Fruit fly (Drosophila melanogaster) whole organism, embryonic: ENCODE results near the gene CG33203.

ENCODE experiments used
- ATbp ChIP-seq: fragments of 200-800 bp; sonication (Bioruptor generic); optimal IDR thresholded peaks from 2 replicates; lab custom pipeline; 2017; ENCODE audit warnings: missing biosample characterization, mild to moderate bottlenecking, missing genetic modification characterization, missing genetic modification reagents
- Awh ChIP-seq: fragments of 200-800 bp; sonication (Bioruptor generic); IDR thresholded peaks from 2 replicates; pipeline ENCODE4, ENCODE4 v1.3.6; 2022; ENCODE audit warnings: missing biosample characterization, missing genetic modification characterization
- CG10565 ChIP-seq: fragments of 200-800 bp; sonication (Bioruptor generic); optimal IDR thresholded peaks from 3 replicates; lab custom pipeline; 2016; ENCODE audit warnings: missing biosample characterization, mild to moderate bottlenecking, missing genetic modification characterization
- CG10654 ChIP-seq: fragments of 200-800 bp; sonication (Bioruptor generic); optimal IDR thresholded peaks from 2 replicates; lab custom pipeline; 2016; ENCODE audit warnings: missing biosample characterization, missing genetic modification characterization
- CG11504 ChIP-seq: fragments of 200-800 bp; sonication (Bioruptor generic); optimal IDR thresholded peaks from 3 replicates; lab custom pipeline; 2019; ENCODE audit warnings: missing biosample characterization, mild to moderate bottlenecking, missing genetic modification characterization, moderate library complexity
- CG12071 ChIP-seq: fragments of 200-800 bp; sonication (Bioruptor generic); optimal IDR thresholded peaks from 3 replicates; lab custom pipeline; 2018; ENCODE audit warnings: missing biosample characterization, mild to moderate bottlenecking, missing genetic modification characterization
- CG12391 ChIP-seq: fragments of 200-800 bp; sonication (Bioruptor generic); optimal IDR thresholded peaks from 3 replicates; lab custom pipeline; 2018; ENCODE audit warnings: missing biosample characterization, mild to moderate bottlenecking, missing genetic modification characterization, moderate library complexity
- CG14050 ChIP-seq: fragments of 200-800 bp; sonication (Bioruptor generic); IDR thresholded peaks from 3 replicates; pipeline ENCODE4 v1.3.6; 2022; ENCODE audit warnings: missing biosample characterization, missing genetic modification characterization
- CG15073 ChIP-seq: fragments of 200-800 bp; sonication (Bioruptor generic); optimal IDR thresholded peaks from 2 replicates; lab custom pipeline; 2016; ENCODE audit warnings: missing biosample characterization, missing genetic modification characterization
- CG1529 ChIP-seq: fragments of 200-800 bp; sonication (Bioruptor generic); optimal IDR thresholded peaks from 3 replicates; lab custom pipeline; 2018; ENCODE audit warnings: missing biosample characterization, missing genetic modification characterization
- CG1603 ChIP-seq: fragments of 200-800 bp; sonication (Bioruptor generic); optimal IDR thresholded peaks from 2 replicates; lab custom pipeline; 2019; ENCODE audit warnings: missing biosample characterization, mild to moderate bottlenecking, missing genetic modification characterization, moderate library complexity
- CG16863 ChIP-seq: fragments of 200-800 bp; sonication (Bioruptor generic); optimal IDR thresholded peaks from 3 replicates; lab custom pipeline; 2016; ENCODE audit warnings: missing biosample characterization, missing genetic modification characterization
- CG17361 ChIP-seq: fragments of 200-800 bp; sonication (Bioruptor generic); IDR thresholded peaks from 3 replicates; pipeline ENCODE4 v1.3.6; 2022; ENCODE audit warnings: missing biosample characterization, missing genetic modification characterization
- CG18011 ChIP-seq: fragments of 200-800 bp; sonication (Bioruptor generic); optimal IDR thresholded peaks from 2 replicates; lab custom pipeline; 2017; ENCODE audit warnings: missing biosample characterization, missing genetic modification characterization, mild to moderate bottlenecking, moderate library complexity, missing genotype
- CG3065 ChIP-seq: fragments of 200-800 bp; sonication (Bioruptor generic); optimal IDR thresholded peaks from 2 replicates; lab custom pipeline; 2016; ENCODE audit warnings: missing biosample characterization, missing genetic modification characterization
- CG3281 ChIP-seq: fragments of 200-800 bp; sonication (Bioruptor generic); optimal IDR thresholded peaks from 3 replicates; lab custom pipeline; 2017; ENCODE audit warnings: missing biosample characterization, mild to moderate bottlenecking, missing genetic modification characterization
- CG4328 ChIP-seq: fragments of 200-800 bp; sonication (Bioruptor generic); optimal IDR thresholded peaks from 3 replicates; lab custom pipeline; 2017; ENCODE audit warnings: missing biosample characterization, missing genetic modification reagents, missing genetic modification characterization
- CG4707 ChIP-seq: fragments of 200-800 bp; sonication (Bioruptor generic); optimal IDR thresholded peaks from 2 replicates; lab custom pipeline; 2018; ENCODE audit warnings: missing biosample characterization, mild to moderate bottlenecking, missing genetic modification characterization, moderate library complexity
- CG5953 ChIP-seq: fragments of 200-800 bp; sonication (Bioruptor generic); IDR thresholded peaks from 2 replicates; pipeline ENCODE4 v1.3.6; 2022; ENCODE audit warnings: missing biosample characterization, missing genetic modification characterization
- CG6813 ChIP-seq: fragments of 200-800 bp; sonication (Bioruptor generic); optimal IDR thresholded peaks from 2 replicates; lab custom pipeline; 2017; ENCODE audit warnings: missing biosample characterization, missing genetic modification characterization, mild to moderate bottlenecking, moderate library complexity, missing genetic modification reagents
- CG8089 ChIP-seq: fragments of 200-800 bp; sonication (Bioruptor generic); optimal IDR thresholded peaks from 3 replicates; lab custom pipeline; 2016; ENCODE audit warnings: missing biosample characterization, missing genetic modification characterization
- CG8281 ChIP-seq: fragments of 200-800 bp; sonication (Bioruptor generic); optimal IDR thresholded peaks from 2 replicates; lab custom pipeline; 2018; ENCODE audit warnings: missing biosample characterization, mild to moderate bottlenecking, missing genetic modification characterization, moderate library complexity
- CG9876 ChIP-seq: fragments of 200-800 bp; sonication (Bioruptor generic); optimal IDR thresholded peaks from 2 replicates; lab custom pipeline; 2016; ENCODE audit warnings: missing biosample characterization, missing genetic modification characterization
- Dll ChIP-seq: fragments of 200-800 bp; sonication (Bioruptor generic); IDR thresholded peaks from 4 replicates; pipeline ENCODE4 v1.3.6; 2022; ENCODE audit warnings: missing biosample characterization, missing genetic modification characterization; ENCODE audit not compliant: partially characterized antibody
- Fer1 ChIP-seq: fragments of 200-800 bp; sonication (Bioruptor generic); optimal IDR thresholded peaks from 2 replicates; lab custom pipeline; 2017; ENCODE audit warnings: missing biosample characterization, mild to moderate bottlenecking, missing genetic modification characterization
- Gug ChIP-seq: fragments of 200-800 bp; sonication (Bioruptor generic); IDR thresholded peaks from 4 replicates; pipeline ENCODE4 v1.3.6; 2022; ENCODE audit warnings: missing biosample characterization, missing genetic modification characterization
- H15 ChIP-seq: fragments of 200-800 bp; sonication (Bioruptor generic); IDR thresholded peaks from 3 replicates; pipeline ENCODE4 v1.3.6; 2022; ENCODE audit warnings: missing biosample characterization, missing genetic modification characterization
- Hr3 ChIP-seq: fragments of 200-800 bp; sonication (Bioruptor generic); optimal IDR thresholded peaks from 3 replicates; lab custom pipeline; 2016; ENCODE audit warnings: missing biosample characterization, missing genetic modification characterization
- MBD-R2 ChIP-seq: fragments of 200-800 bp; sonication (Bioruptor generic); IDR thresholded peaks from 2 replicates; pipeline ENCODE4 v1.3.6; 2022; ENCODE audit warnings: missing biosample characterization, missing genetic modification characterization
- Meics ChIP-seq: fragments of 200-800 bp; sonication (Bioruptor generic); optimal IDR thresholded peaks from 2 replicates; lab custom pipeline; 2017; ENCODE audit warnings: missing biosample characterization, mild to moderate bottlenecking, missing genetic modification characterization
- NC2β ChIP-seq: fragments of 200-800 bp; sonication (Bioruptor generic); optimal IDR thresholded peaks from 2 replicates; lab custom pipeline; 2016; ENCODE audit warnings: missing biosample characterization, missing genetic modification characterization
- Xrp1 ChIP-seq: fragments of 200-800 bp; sonication (Bioruptor generic); IDR thresholded peaks from 2 replicates; pipeline ENCODE4 v1.3.6; 2022; ENCODE audit warnings: missing biosample characterization, missing genetic modification characterization
- ase ChIP-seq: fragments of 200-800 bp; sonication (Bioruptor generic); IDR thresholded peaks from 3 replicates; pipeline ENCODE4 v1.3.6; 2022; ENCODE audit warnings: missing biosample characterization, missing genetic modification characterization
- br ChIP-seq: fragments of >200 bp; optimal IDR thresholded peaks from 2 replicates; lab custom pipeline; 2017
- croc ChIP-seq: fragments of 200-800 bp; sonication (Bioruptor generic); conservative IDR thresholded peaks from 3 replicates; pipeline ENCODE4 v1.3.6; 2022; ENCODE audit warnings: missing biosample characterization, missing genetic modification characterization
- disco-r ChIP-seq: fragments of 200-800 bp; sonication (Bioruptor generic); optimal IDR thresholded peaks from 2 replicates; lab custom pipeline; 2016; ENCODE audit warnings: missing biosample characterization, missing genetic modification characterization
- ems ChIP-seq: fragments of 200-800 bp; sonication (Bioruptor generic); optimal IDR thresholded peaks from 3 replicates; lab custom pipeline; 2016; ENCODE audit warnings: missing biosample characterization, missing genetic modification characterization
- gce ChIP-seq: fragments of 200-800 bp; sonication (Bioruptor generic); IDR thresholded peaks from 3 replicates; pipeline ENCODE4 v1.3.6; 2022; ENCODE audit warnings: missing biosample characterization, missing genetic modification characterization
- gsb-n ChIP-seq: fragments of 200-800 bp; sonication (Bioruptor generic); optimal IDR thresholded peaks from 3 replicates; lab custom pipeline; 2018; ENCODE audit warnings: missing biosample characterization, mild to moderate bottlenecking, missing genetic modification characterization
- lab ChIP-seq: fragments of 200-800 bp; sonication (Bioruptor generic); optimal IDR thresholded peaks from 3 replicates; lab custom pipeline; 2017; ENCODE audit warnings: missing biosample characterization, missing genetic modification characterization, mild to moderate bottlenecking, moderate library complexity, missing genetic modification reagents
- luna ChIP-seq: fragments of 200-800 bp; sonication (Bioruptor generic); optimal IDR thresholded peaks from 2 replicates; lab custom pipeline; 2016; ENCODE audit warnings: missing biosample characterization, missing genetic modification characterization
- pb ChIP-seq: fragments of 200-800 bp; sonication (Bioruptor generic); optimal IDR thresholded peaks from 3 replicates; lab custom pipeline; 2016; ENCODE audit warnings: missing biosample characterization, missing genetic modification characterization
- phol ChIP-seq: fragments of 200-800 bp; sonication (Bioruptor generic); optimal IDR thresholded peaks from 3 replicates; lab custom pipeline; 2018; ENCODE audit warnings: missing biosample characterization, mild to moderate bottlenecking, missing genetic modification characterization, moderate library complexity
- pnt ChIP-seq: fragments of 200-800 bp; sonication (Bioruptor generic); optimal IDR thresholded peaks from 3 replicates; lab custom pipeline; 2016; ENCODE audit warnings: missing biosample characterization, missing genetic modification characterization
- sim ChIP-seq: fragments of 200-800 bp; sonication (Bioruptor generic); IDR thresholded peaks from 2 replicates; pipeline ENCODE4 v1.3.6; 2022; ENCODE audit warnings: missing biosample characterization, missing genetic modification characterization
- stc ChIP-seq: fragments of 200-800 bp; sonication (Bioruptor generic); IDR thresholded peaks from 2 replicates; pipeline ENCODE4 v1.3.6; 2022; ENCODE audit warnings: missing biosample characterization, missing genetic modification characterization
- trem ChIP-seq: fragments of 200-800 bp; optimal IDR thresholded peaks from 3 replicates; lab custom pipeline; 2019; ENCODE audit warnings: missing biosample characterization, mild to moderate bottlenecking, missing genetic modification characterization, moderate library complexity
- trh ChIP-seq: fragments of 200-800 bp; sonication (Bioruptor generic); optimal IDR thresholded peaks from 2 replicates; lab custom pipeline; 2016; ENCODE audit warnings: missing biosample characterization, missing genetic modification characterization
- tup ChIP-seq: fragments of 200-800 bp; sonication (Bioruptor generic); optimal IDR thresholded peaks from 2 replicates; lab custom pipeline; 2016; ENCODE audit warnings: missing biosample characterization, mild to moderate bottlenecking, missing genetic modification characterization, moderate library complexity
- vfl ChIP-seq: fragments of 200-800 bp; sonication (Bioruptor generic); optimal IDR thresholded peaks from 2 replicates; lab custom pipeline; 2016; ENCODE audit warnings: missing biosample characterization, missing genetic modification characterization
- wek ChIP-seq: fragments of 200-800 bp; sonication (Bioruptor generic); optimal IDR thresholded peaks from 3 replicates; lab custom pipeline; 2018; ENCODE audit warnings: missing biosample characterization, mild to moderate bottlenecking, missing genetic modification characterization, moderate library complexity
- yki ChIP-seq: fragments of >200 bp; optimal IDR thresholded peaks from 3 replicates; lab custom pipeline; 2018

The CG33203 gene

dm6 chr3R:28904174-28904573, 16.7 kb upstream of the CG33203 start (continued):
- TF ChIP-seq NC2β (GFP tag; lab: Kevin White, UChicago) = no peak
- peak; percentile 38 for TF ChIP-seq ATbp
- no peak for TF ChIP-seq CG18011
- TF ChIP-seq Hr3 (GFP tag; lab: Kevin White, UChicago) = no peak
- TF ChIP-seq CG11504 (tag; lab: Kevin White, UChicago) = peak; percentile 68
- peak; percentile 6 for TF ChIP-seq Fer1 (GFP tag; lab: Kevin White, UChicago)
- no peak for TF ChIP-seq ase (GFP tag; lab: Robert Waterston, UW)
- TF ChIP-seq tup = no peak
- no peak for TF ChIP-seq CG3281 (GFP tag; lab: Kevin White, UChicago)
- TF ChIP-seq CG3065 = no peak
- peak; percentile 65; the same call in 2 of the 3 replicates for TF ChIP-seq H15 (GFP tag; lab: Robert Waterston, UW)
- peak; percentile 76 for TF ChIP-seq CG1603 (tag; lab: Kevin White, UChicago)
- TF ChIP-seq CG10565 (GFP tag; lab: Kevin White, UChicago) = no peak
- peak; percentile 35 for TF ChIP-seq Meics
- TF ChIP-seq gsb-n (tag; lab: Kevin White, UChicago) = peak; percentile 48
- no peak; the same call in 2 of the 3 replicates for TF ChIP-seq croc (GFP tag; lab: Robert Waterston, UW)
- TF ChIP-seq stc (GFP tag; lab: Robert Waterston, UW) = peak; percentile 45; the same call in 1 of the 2 replicates
- no peak for TF ChIP-seq trh (GFP tag; lab: Kevin White, UChicago)
- TF ChIP-seq pb (GFP tag; lab: Kevin White, UChicago) = no peak
- TF ChIP-seq CG17361 (GFP tag; lab: Robert Waterston, UW) = no peak; the same call in 1 of the 3 replicates
- peak; percentile 54 for TF ChIP-seq CG5953 (GFP tag; lab: Robert Waterston, UW)
- TF ChIP-seq CG6813 (GFP tag; lab: Kevin White, UChicago) = no peak
- TF ChIP-seq CG4328 (GFP tag; lab: Kevin White, UChicago) = no peak
- TF ChIP-seq CG15073 (GFP tag; lab: Kevin White, UChicago) = no peak
- TF ChIP-seq CG12071 = peak; percentile 38
- TF ChIP-seq phol (tag; lab: Kevin White, UChicago) = peak; percentile 69
- no peak for TF ChIP-seq MBD-R2 (GFP tag; lab: Robert Waterston, UW)
- TF ChIP-seq wek (GFP tag; lab: Kevin White, UChicago) = no peak
- TF ChIP-seq Dll (GFP tag; lab: Robert Waterston, UW) = no peak
- no peak for TF ChIP-seq vfl
- peak; percentile 10 for TF ChIP-seq disco-r (GFP tag; lab: Kevin White, UChicago)
- no peak for TF ChIP-seq CG9876 (GFP tag; lab: Kevin White, UChicago)
- no peak for TF ChIP-seq gce (GFP tag; lab: Robert Waterston, UW)
- TF ChIP-seq CG10654 = peak; percentile 3
- TF ChIP-seq CG16863 (GFP tag; lab: Kevin White, UChicago) = peak; percentile 9
- peak; percentile 20 for TF ChIP-seq trem (tag; lab: Kevin White, UChicago)
- peak; percentile 53 for TF ChIP-seq pnt (GFP tag; lab: Kevin White, UChicago)
- no peak for TF ChIP-seq Gug
- no peak for TF ChIP-seq CG8089 (GFP tag; lab: Kevin White, UChicago)
- peak; percentile 11 for TF ChIP-seq lab (GFP tag; lab: Kevin White, UChicago)
- TF ChIP-seq CG14050 (GFP tag; lab: Robert Waterston, UW) = no peak
- TF ChIP-seq CG12391 (tag; lab: Kevin White, UChicago) = peak; percentile 52
- no peak for TF ChIP-seq CG8281
- no peak for TF ChIP-seq CG4707 (GFP tag; lab: Kevin White, UChicago)
- TF ChIP-seq yki (lab: Kevin White, UChicago) = no peak
- TF ChIP-seq Xrp1 (GFP tag; lab: Robert Waterston, UW) = peak; percentile 62; the same call in 1 of the 2 replicates
- no peak for TF ChIP-seq ems
- TF ChIP-seq br (lab: Kevin White, UChicago) = no peak
- no peak for TF ChIP-seq sim
- no peak for TF ChIP-seq CG1529 (GFP tag; lab: Kevin White, UChicago)
- peak; percentile 64; the same call in 1 of the 2 replicates for TF ChIP-seq Awh (GFP tag; lab: Robert Waterston, UW)
- TF ChIP-seq luna = no peak
